Worm (Caenorhabditis elegans) whole organism, L4/young adult: ENCODE measurements around the gene ZK673.4.

ENCODE experiments used
- W03F9.2 ChIP-seq: fragments of 150-350 bp; optimal IDR thresholded peaks from 2 replicates; lab custom pipeline; 2014; ENCODE audit warnings: missing biosample characterization, missing genetic modification characterization
- dao-5 ChIP-seq: sonication (generic microtip); optimal IDR thresholded peaks from 2 replicates; lab custom pipeline; 2016; ENCODE audit warnings: missing genotype, missing genetic modification characterization, moderate library complexity, missing compliant biosample characterization
- him-1 ChIP-seq: sonication (generic microtip); optimal IDR thresholded peaks from 2 replicates; lab custom pipeline; 2016; ENCODE audit warnings: missing genotype, missing genetic modification reagents, missing genetic modification characterization, missing compliant biosample characterization

Gene ZK673.4

DNA sequence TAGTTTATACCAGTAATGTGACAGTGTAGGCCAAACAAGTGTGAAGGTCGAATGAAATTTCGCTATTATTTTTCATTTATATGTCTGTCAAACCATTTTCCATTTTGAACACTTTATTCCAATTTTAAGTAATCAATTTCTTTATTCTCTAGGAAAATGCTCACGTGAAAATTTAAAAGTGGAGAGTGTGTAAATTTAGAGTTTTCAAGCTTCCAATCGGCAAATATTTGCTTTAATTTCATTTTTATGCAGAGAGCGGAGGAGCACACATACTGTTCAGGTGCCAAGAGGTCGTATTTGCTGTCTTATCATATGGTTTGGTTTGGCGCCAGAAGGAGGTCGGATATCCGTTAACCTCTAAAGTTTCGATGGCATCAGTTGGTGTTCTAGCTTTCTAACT is 5.9 kb upstream of the ZK673.4 start:
- no peak for TF ChIP-seq W03F9.2 (tag; lab: Kevin White, UChicago)
- TF ChIP-seq dao-5 (tag; lab: Kevin White, UChicago) = no peak

DNA sequence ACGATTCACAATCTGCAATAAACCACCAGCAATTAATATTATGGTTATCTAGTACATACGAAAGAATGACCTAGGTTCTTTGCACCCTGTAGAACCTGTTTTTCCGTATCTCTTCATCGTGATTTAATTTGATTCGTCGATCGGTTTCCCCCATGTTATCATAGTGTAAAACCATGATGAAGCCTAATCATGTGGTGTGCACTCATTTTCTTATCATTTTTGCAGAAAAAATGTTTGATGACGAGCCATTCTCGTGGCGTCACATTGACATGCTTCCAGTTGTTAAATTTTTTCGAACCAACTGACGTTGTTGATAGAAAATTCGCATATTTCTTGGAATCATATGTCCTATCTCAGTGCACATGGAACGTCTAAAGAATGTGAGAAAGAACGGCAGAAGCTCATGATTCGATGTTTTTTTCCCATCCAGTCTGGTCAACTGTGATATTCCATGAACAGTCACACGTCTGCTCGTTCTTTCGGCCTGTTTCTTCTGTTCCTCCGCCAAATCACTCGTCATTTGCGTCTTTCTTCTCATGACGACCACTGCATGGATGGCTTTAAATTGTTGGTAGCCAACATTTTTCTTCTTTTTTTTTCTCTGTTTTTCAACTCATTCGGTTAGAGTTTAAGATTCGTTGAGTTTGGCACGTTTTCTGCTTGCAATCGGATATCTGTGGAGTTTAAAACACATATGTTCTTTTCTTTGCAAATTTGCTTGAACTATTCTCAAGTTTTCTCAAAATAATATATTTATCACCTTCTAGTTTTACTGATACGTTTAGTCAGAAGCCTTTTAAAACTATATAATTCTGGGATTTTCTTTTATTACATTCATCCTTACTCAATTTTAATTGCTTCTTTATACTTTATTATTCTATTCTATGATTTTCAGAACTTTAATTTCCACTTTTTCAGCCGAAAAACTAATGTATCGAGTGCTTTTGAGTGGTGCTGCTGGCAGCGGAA is 5.1 kb upstream of the ZK673.4 start, which contains the start of gene ZK673.2:
TSS of gene ZK673.2 (plus strand) at position 919 of the 969 bp plus-strand sequence.
- TF ChIP-seq him-1 (tag; lab: Kevin White, UChicago) = no peak
- TF ChIP-seq W03F9.2 (tag; lab: Kevin White, UChicago) = no peak
- TF ChIP-seq dao-5 (tag; lab: Kevin White, UChicago) = no peak

DNA sequence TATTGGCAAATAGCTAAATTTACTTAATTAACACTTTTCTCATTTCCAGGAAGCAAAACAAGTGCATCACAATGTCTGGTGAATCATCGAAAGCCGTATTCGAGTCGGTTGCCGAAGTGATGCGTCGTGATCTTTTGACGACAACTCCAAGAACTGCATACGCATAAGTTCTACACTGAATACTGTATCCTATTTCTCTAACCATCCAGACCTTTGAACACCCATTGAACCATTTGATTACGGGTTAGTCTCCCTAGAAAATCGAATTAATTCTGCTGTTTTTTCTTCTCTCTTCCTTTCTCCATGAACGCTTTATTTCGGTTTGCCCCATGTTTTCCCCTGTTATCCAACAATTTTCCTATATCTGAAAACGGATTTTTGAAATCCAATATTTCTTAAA is 3.0 kb upstream of the ZK673.4 start, which contains the start of gene lin-56:
TSS of gene lin-56 (plus strand) at position 301 of the 400 bp plus-strand sequence.
- no peak for TF ChIP-seq dao-5 (tag; lab: Kevin White, UChicago)
- TF ChIP-seq W03F9.2 (tag; lab: Kevin White, UChicago) = no peak
- no peak for TF ChIP-seq him-1 (tag; lab: Kevin White, UChicago)

DNA sequence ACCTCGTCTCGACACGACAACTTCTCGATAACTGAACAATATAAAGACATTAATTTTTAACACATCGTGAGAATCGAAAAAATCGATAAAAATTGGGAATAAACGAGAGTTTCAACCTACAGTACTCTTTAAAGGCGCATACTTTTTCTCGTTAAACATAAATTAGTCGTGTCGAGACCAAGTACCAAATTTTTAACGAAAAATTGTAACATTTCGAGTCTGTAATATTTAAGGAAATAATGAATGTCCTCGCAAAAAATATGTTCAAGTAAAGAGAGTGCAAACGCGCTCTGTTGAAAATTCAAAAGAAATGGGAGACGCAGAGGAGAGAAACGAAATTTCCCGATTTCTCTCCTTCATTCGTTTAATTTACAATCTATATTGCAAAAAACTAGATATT is 2.4 kb upstream of the ZK673.4 start:
- TF ChIP-seq him-1 (tag; lab: Kevin White, UChicago) = no peak
- no peak for TF ChIP-seq W03F9.2 (tag; lab: Kevin White, UChicago)
- TF ChIP-seq dao-5 (tag; lab: Kevin White, UChicago) = no peak

- no peak for TF ChIP-seq W03F9.2 (tag; lab: Kevin White, UChicago)
- TF ChIP-seq him-1 (tag; lab: Kevin White, UChicago) = no peak
- TF ChIP-seq dao-5 (tag; lab: Kevin White, UChicago) = no peak
Observed at ce11 chrII:10456979-10457378, 4.3 kb downstream of the ZK673.4 start, which contains the start of gene ZK673.11. Gene ZK673.11, plus strand, starts transcription at chrII:10457279.

ce11 chrII:10461207-10461606 is 8.5 kb downstream of the ZK673.4 start, which contains the start of gene ZK673.5:
Gene ZK673.5, plus strand, starts transcription at chrII:10461507.
- no peak for TF ChIP-seq W03F9.2 (tag; lab: Kevin White, UChicago)
- no peak for TF ChIP-seq dao-5 (tag; lab: Kevin White, UChicago)
- TF ChIP-seq him-1 (tag; lab: Kevin White, UChicago) = no peak

DNA sequence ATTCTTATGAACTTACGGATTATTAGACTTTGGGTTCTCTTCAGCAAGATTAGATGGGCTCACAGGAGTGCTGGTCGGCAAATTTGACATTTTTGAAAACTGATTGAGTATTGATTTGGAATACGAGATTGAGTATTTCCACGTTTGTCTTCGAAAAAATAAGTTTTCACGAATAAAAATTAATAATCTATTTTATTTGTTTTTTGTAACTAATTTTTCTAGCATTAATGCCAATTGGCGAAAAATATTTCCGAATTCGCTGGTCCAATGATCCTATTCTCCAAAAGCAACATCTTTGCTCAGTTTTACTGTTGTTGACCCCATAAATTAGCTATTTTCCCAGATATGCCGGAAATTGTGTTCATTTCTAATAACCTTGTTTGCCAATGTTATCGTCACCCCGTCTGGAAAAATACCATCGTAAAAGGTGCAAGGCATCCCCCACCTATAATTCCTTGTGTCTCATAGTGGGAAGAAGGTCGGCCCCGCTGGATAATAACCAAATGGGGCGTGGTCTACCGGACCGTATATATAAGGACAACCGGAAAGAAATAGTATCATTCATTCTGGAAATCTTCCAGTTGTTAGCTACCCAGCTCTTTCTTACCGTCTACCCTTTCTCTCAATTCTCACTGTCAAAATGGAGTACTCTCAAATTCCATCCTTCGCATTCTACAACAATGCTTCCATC is 11.7 kb downstream of the ZK673.4 start, which contains the start of the genes ZK673.6 and sdz-37:
TSS of gene ZK673.6 (minus strand) at position 101 of the 691 bp plus-strand sequence.
TSS of gene sdz-37 (plus strand) at position 641 of the 691 bp plus-strand sequence.
- TF ChIP-seq him-1 (tag; lab: Kevin White, UChicago) (no peak), W03F9.2 (tag; lab: Kevin White, UChicago) (no peak), dao-5 (tag; lab: Kevin White, UChicago) (no peak)

- TF ChIP-seq dao-5 (tag; lab: Kevin White, UChicago) (no peak), W03F9.2 (tag; lab: Kevin White, UChicago) (no peak), him-1 (tag; lab: Kevin White, UChicago) (no peak)
Observed at ce11 chrII:10466552-10466951, 13.8 kb downstream of the ZK673.4 start, which contains the start of gene tnc-2. Gene tnc-2, plus strand, starts transcription at chrII:10466852.

DNA sequence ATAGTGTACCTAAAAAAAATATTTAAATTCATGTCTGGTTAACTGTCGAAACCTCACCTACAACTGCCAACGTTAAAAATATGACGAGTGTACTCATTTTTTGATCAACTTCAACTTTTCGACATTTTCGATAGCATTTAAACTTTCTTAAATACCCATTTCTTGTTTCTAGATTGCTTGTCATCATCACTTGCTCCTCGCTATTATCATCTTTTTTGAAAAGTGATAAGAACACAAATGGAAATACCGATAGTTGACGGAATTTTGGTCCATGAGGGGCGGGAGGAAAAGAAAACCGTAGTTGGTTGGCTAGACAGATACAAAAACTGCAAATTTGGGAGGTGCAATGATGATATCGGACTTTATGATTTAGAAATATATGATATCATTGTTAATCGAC is 17.4 kb downstream of the ZK673.4 start, which contains the start of gene clec-143:
TSS of gene clec-143 (minus strand) at position 139 of the 400 bp plus-strand sequence.
- no peak for TF ChIP-seq him-1 (tag; lab: Kevin White, UChicago)
- no peak for TF ChIP-seq W03F9.2 (tag; lab: Kevin White, UChicago)
- TF ChIP-seq dao-5 (tag; lab: Kevin White, UChicago) = no peak

DNA sequence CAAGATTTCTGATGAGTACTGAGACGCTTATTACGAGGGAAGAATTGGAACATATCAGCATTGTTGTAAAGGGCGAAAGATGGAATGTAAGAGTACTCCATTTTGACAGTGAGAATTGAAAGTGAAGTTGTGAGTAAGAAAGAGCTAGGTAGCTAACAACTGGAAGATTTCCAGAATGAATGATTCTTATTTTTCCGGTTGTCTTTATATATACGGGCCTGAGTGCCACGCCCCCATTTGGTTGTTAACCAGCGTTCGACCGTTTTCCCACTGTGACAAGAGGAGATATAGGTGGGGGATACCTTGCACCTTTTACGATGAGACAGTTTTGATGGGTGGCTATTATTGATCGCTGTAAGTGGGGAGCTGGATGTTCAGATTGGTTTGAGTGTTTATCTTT is 18.5 kb downstream of the ZK673.4 start, which contains the start of gene ZK666.1:
TSS of gene ZK666.1 (minus strand) at position 101 of the 400 bp plus-strand sequence.
- TF ChIP-seq him-1 (tag; lab: Kevin White, UChicago) (no peak), dao-5 (tag; lab: Kevin White, UChicago) (no peak), W03F9.2 (tag; lab: Kevin White, UChicago) (no peak)

- TF ChIP-seq him-1 (tag; lab: Kevin White, UChicago) = no peak
- no peak for TF ChIP-seq dao-5 (tag; lab: Kevin White, UChicago)
- TF ChIP-seq W03F9.2 (tag; lab: Kevin White, UChicago) = no peak
Observed at ce11 chrII:10471790-10472189, 19.1 kb downstream of the ZK673.4 start, which contains the start of gene ZK666.2. Gene ZK666.2, minus strand, starts transcription at chrII:10471890.

DNA sequence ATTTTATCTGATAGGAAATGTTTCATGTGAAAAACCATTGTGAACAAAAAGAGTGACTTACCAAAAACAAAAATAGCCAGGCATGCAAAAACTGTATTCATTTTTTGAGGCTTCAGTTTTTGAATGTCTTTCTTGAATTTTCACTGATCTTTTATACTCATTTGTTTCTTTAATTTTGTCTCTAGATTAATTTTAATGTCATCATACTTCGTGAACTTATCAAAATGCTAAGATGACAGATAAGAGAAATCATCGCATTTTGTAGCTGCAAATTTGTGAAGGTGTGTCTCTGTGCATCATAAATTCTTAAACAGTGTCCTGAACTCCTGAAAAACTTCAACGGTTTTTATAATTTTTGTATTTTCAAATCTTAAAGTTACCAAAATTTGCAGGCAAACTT is 23.3 kb downstream of the ZK673.4 start, which contains the start of gene clec-58:
TSS of gene clec-58 (minus strand) at position 101 of the 400 bp plus-strand sequence.
- no peak for TF ChIP-seq him-1 (tag; lab: Kevin White, UChicago)
- TF ChIP-seq dao-5 (tag; lab: Kevin White, UChicago) = no peak
- TF ChIP-seq W03F9.2 (tag; lab: Kevin White, UChicago) = no peak
